Worm (Caenorhabditis elegans): Measurements from ENCODE around the gene C45G9.5.
A peak's percentile ranks its signal among the peaks of the same experiment; 100 is the strongest.

The C45G9.5 gene

ce11 chrIII:5080700-5081572 is 33.0 kb downstream of the C45G9.5 start (continued):
- TF ChIP-seq C06A6.2 (GFP tag; conservative IDR thresholded peaks at IDR 0.05) (peak; percentile 74), mel-28 (tag; optimal IDR thresholded peaks at IDR 0.05; ENCODE audit: borderline replicate concordance) (peak; percentile 40), let-526 (GFP tag; IDR thresholded peaks at IDR 0.05) (peak; percentile 36; the same call in 1 of the 2 replicates), ceh-40 (GFP tag; IDR thresholded peaks at IDR 0.05) (peak; percentile 87; the same call in 1 of the 2 replicates), ztf-22 (GFP tag; optimal IDR thresholded peaks at IDR 0.05) (no peak), hsf-1 (GFP tag; IDR thresholded peaks at IDR 0.05) (peak; percentile 81), ztf-6 (GFP tag; IDR thresholded peaks at IDR 0.05) (0 out of 2 replicates have a peak, but pooled peaks have one; percentile 65), snpc-1.1 (tag; optimal IDR thresholded peaks at IDR 0.05; ENCODE audit: insufficient read depth) (peak; percentile 94), unc-62 (GFP tag; optimal IDR thresholded peaks at IDR 0.05) (no peak), madf-10 (tag; optimal IDR thresholded peaks at IDR 0.05) (peak; percentile 18), Y67H2A.10 (GFP tag; conservative IDR thresholded peaks at IDR 0.05) (peak; percentile 12; the same call in 1 of the 2 replicates), F49E8.2 (tag; optimal IDR thresholded peaks at IDR 0.05; ENCODE audit: insufficient read depth) (peak; percentile 64), hmg-20 (GFP tag; IDR thresholded peaks at IDR 0.05) (peak; percentile 49; the same call in 1 of the 2 replicates), pha-4 (tag; optimal IDR thresholded peaks at IDR 0.05) (peak; percentile 3), ceh-27 (GFP tag; optimal IDR thresholded peaks at IDR 0.05) (peak; percentile 65), unc-130 (GFP tag; optimal IDR thresholded peaks at IDR 0.05) (peak; percentile 79), F39B2.1 (GFP tag; IDR thresholded peaks at IDR 0.05) (no peak), egrh-3 (GFP tag; IDR thresholded peaks at IDR 0.05) (0 out of 2 replicates have a peak, but pooled peaks have one; percentile 28), mcd-1 (GFP tag; IDR thresholded peaks at IDR 0.05) (peak; percentile 87), snpc-4 (GFP tag; optimal IDR thresholded peaks at IDR 0.05) (peak; percentile 97), snpc-4 (tag; optimal IDR thresholded peaks at IDR 0.05) (peak; percentile 98 to 99 (median 98)), fkh-3 (tag; optimal IDR thresholded peaks at IDR 0.05) (peak; percentile 92), Y79H2A.3 (GFP tag; conservative IDR thresholded peaks at IDR 0.05) (0 out of 2 replicates have a peak, but pooled peaks have one; percentile 35), him-1 (tag; optimal IDR thresholded peaks at IDR 0.05) (peak; percentile 86), hrde-1 (tag; optimal IDR thresholded peaks at IDR 0.05; ENCODE audit: borderline replicate concordance) (peak; percentile 93), pbrm-1 (GFP tag; IDR thresholded peaks at IDR 0.05) (peak; percentile 88), ccch-3 (GFP tag; optimal IDR thresholded peaks at IDR 0.05) (no peak), akir-1 (GFP tag; optimal IDR thresholded peaks at IDR 0.05) (no peak), Y53F4B.3 (GFP tag; IDR thresholded peaks at IDR 0.05) (peak; percentile 87), B0035.1 (tag; optimal IDR thresholded peaks at IDR 0.05) (peak; percentile 80), efl-1 (GFP tag; optimal IDR thresholded peaks at IDR 0.05) (peak; percentile 25), aptf-2 (GFP tag; conservative IDR thresholded peaks at IDR 0.05) (0 out of 2 replicates have a peak, but pooled peaks have one; percentile 23), rec-8 (tag; optimal IDR thresholded peaks at IDR 0.05) (peak; percentile 57 to 90), let-607 (tag; optimal IDR thresholded peaks at IDR 0.05) (peak; percentile 61 to 65), nfya-2 (GFP tag; IDR thresholded peaks at IDR 0.05) (0 out of 2 replicates have a peak, but pooled peaks have one; percentile 81), bed-2 (GFP tag; IDR thresholded peaks at IDR 0.05) (peak; percentile 75), lir-1 (GFP tag; conservative IDR thresholded peaks at IDR 0.05) (peak; percentile 53; the same call in 1 of the 2 replicates), xnd-1 (tag; optimal IDR thresholded peaks at IDR 0.05) (peak; percentile 63), rpc-1 (optimal IDR thresholded peaks at IDR 0.05) (peak; percentile 70), rpc-1 (tag; optimal IDR thresholded peaks at IDR 0.05) (peak; percentile 89), mxl-1 (tag; optimal IDR thresholded peaks at IDR 0.05) (peak; percentile 74), dpff-1 (tag; optimal IDR thresholded peaks at IDR 0.05) (no peak), madf-6 (GFP tag; IDR thresholded peaks at IDR 0.05) (peak; percentile 87), mes-4 (tag; optimal IDR thresholded peaks at IDR 0.05) (peak; percentile 70), cebp-2 (GFP tag; IDR thresholded peaks at IDR 0.05) (peak; percentile 86; the same call in 1 of the 2 replicates)
